Fruit fly (Drosophila melanogaster): Measurements from ENCODE around the gene RpS19b.
A peak's percentile ranks its signal among the peaks of the same experiment; 100 is the strongest.

The RpS19b gene

dm6 chr3R:23890886-23891285 is 42.4 kb downstream of the RpS19b start, which contains the start of gene TfIIA-S (continued):
- no peak for TF ChIP-seq nerfin-2 (GFP tag; IDR thresholded peaks at IDR 0.05; ENCODE audit: partially characterized antibody)
- TF ChIP-seq kni (GFP tag; optimal IDR thresholded peaks at IDR 0.05), result peak; percentile 58
- TF ChIP-seq CG12942 (GFP tag; optimal IDR thresholded peaks at IDR 0.05), result peak; percentile 78
- TF ChIP-seq tna (GFP tag; IDR thresholded peaks at IDR 0.05; ENCODE audit: partially characterized antibody), result no peak
- peak; percentile 94 for TF ChIP-seq CG33213 (GFP tag; optimal IDR thresholded peaks at IDR 0.05)
- TF ChIP-seq CG7745 (tag; optimal IDR thresholded peaks at IDR 0.05), result no peak
- no peak for TF ChIP-seq fru (optimal IDR thresholded peaks at IDR 0.05)
- peak; percentile 90 for TF ChIP-seq HLH54F (GFP tag; optimal IDR thresholded peaks at IDR 0.05)
- no peak for TF ChIP-seq sc (optimal IDR thresholded peaks at IDR 0.05)
- TF ChIP-seq sc (GFP tag; optimal IDR thresholded peaks at IDR 0.05), result no peak
- no peak for TF ChIP-seq peb (GFP tag; IDR thresholded peaks at IDR 0.05)
- TF ChIP-seq NC2α (GFP tag; optimal IDR thresholded peaks at IDR 0.05), result peak; percentile 75
- peak; percentile 26 for TF ChIP-seq CG30020 (tag; optimal IDR thresholded peaks at IDR 0.05)
- peak; percentile 86 for TF ChIP-seq ERR (GFP tag; optimal IDR thresholded peaks at IDR 0.05)
- no peak for TF ChIP-seq dysf (GFP tag; IDR thresholded peaks at IDR 0.05)
- peak; percentile 90 for TF ChIP-seq sens (GFP tag)
- no peak for TF ChIP-seq CG6254 (GFP tag; optimal IDR thresholded peaks at IDR 0.05)
- TF ChIP-seq CG16863 (GFP tag; optimal IDR thresholded peaks at IDR 0.05), result peak; percentile 63
- TF ChIP-seq CG3163 (GFP tag; optimal IDR thresholded peaks at IDR 0.05), result peak; percentile 80
- TF ChIP-seq HLH3B (GFP tag; IDR thresholded peaks at IDR 0.05), result no peak
- TF ChIP-seq CHES-1-like (GFP tag; optimal IDR thresholded peaks at IDR 0.05), result peak; percentile 87
- peak; percentile 50 for TF ChIP-seq schlank (tag; optimal IDR thresholded peaks at IDR 0.05)
- no peak for TF ChIP-seq Tbp (GFP tag; optimal IDR thresholded peaks at IDR 0.05)
- TF ChIP-seq dmrt11E (tag; optimal IDR thresholded peaks at IDR 0.05), result peak; percentile 36
- TF ChIP-seq bsh (GFP tag; optimal IDR thresholded peaks at IDR 0.05), result peak in 1 of 2 experiments; percentile 49
- TF ChIP-seq CG8089 (GFP tag; optimal IDR thresholded peaks at IDR 0.05), result peak; percentile 74
- no peak for TF ChIP-seq toy (GFP tag; IDR thresholded peaks at IDR 0.05)
- TF ChIP-seq CG7357 (GFP tag; IDR thresholded peaks at IDR 0.05), result no peak
- TF ChIP-seq CG12659 (GFP tag; optimal IDR thresholded peaks at IDR 0.05), result peak; percentile 94
- peak; percentile 57 for TF ChIP-seq CG7839 (tag; optimal IDR thresholded peaks at IDR 0.05)
- peak; percentile 54 for TF ChIP-seq CG7556 (GFP tag; optimal IDR thresholded peaks at IDR 0.05)
- no peak for TF ChIP-seq CG3847 (GFP tag; IDR thresholded peaks at IDR 0.05)
- peak; percentile 76 for TF ChIP-seq CG9817 (tag; optimal IDR thresholded peaks at IDR 0.05)
- TF ChIP-seq Six4 (GFP tag; optimal IDR thresholded peaks at IDR 0.05), result peak; percentile 52
- peak; percentile 69 for TF ChIP-seq CG12744 (GFP tag; optimal IDR thresholded peaks at IDR 0.05)
- no peak for TF ChIP-seq CG10431 (GFP tag; optimal IDR thresholded peaks at IDR 0.05)
- TF ChIP-seq CG15011 (GFP tag; optimal IDR thresholded peaks at IDR 0.05), result no peak
- no peak for TF ChIP-seq al (GFP tag; IDR thresholded peaks at IDR 0.05)
- TF ChIP-seq bab2 (GFP tag; optimal IDR thresholded peaks at IDR 0.05), result peak; percentile 75
- TF ChIP-seq eve (GFP tag; optimal IDR thresholded peaks at IDR 0.05), result no peak
- TF ChIP-seq sisA (GFP tag; IDR thresholded peaks at IDR 0.05), result no peak
- TF ChIP-seq zfh1 (GFP tag; IDR thresholded peaks at IDR 0.05), result no peak
- TF ChIP-seq CG17829 (tag; optimal IDR thresholded peaks at IDR 0.05), result peak; percentile 82
- TF ChIP-seq CG2199 (GFP tag; IDR thresholded peaks at IDR 0.05), result no peak
- TF ChIP-seq CG10366 (GFP tag; IDR thresholded peaks at IDR 0.05), result no peak
- TF ChIP-seq CG1603 (tag; optimal IDR thresholded peaks at IDR 0.05), result peak; percentile 94
- peak; percentile 62 for TF ChIP-seq Abd-B (GFP tag; optimal IDR thresholded peaks at IDR 0.05)
- no peak for TF ChIP-seq dan (GFP tag; IDR thresholded peaks at IDR 0.05)
- TF ChIP-seq jing (GFP tag; optimal IDR thresholded peaks at IDR 0.05), result no peak
- TF ChIP-seq CG4707 (GFP tag; optimal IDR thresholded peaks at IDR 0.05), result peak; percentile 4
- no peak for TF ChIP-seq CG9215 (GFP tag; IDR thresholded peaks at IDR 0.05)
- TF ChIP-seq sima (GFP tag; optimal IDR thresholded peaks at IDR 0.05), result peak; percentile 57
- no peak for TF ChIP-seq ranshi (GFP tag; IDR thresholded peaks at IDR 0.05)
